Worm (Caenorhabditis elegans) whole organism, L1 larva: ENCODE results near the gene C25A8.1.

Experiments
- F16B12.6 ChIP-seq: fragments of 150-350 bp; optimal IDR thresholded peaks from 2 replicates; lab custom pipeline; 2014; ENCODE audit warnings: missing biosample characterization, missing genetic modification characterization
- Y116A8C.19 ChIP-seq: sonication (generic microtip); optimal IDR thresholded peaks from 2 replicates; lab custom pipeline; 2016; ENCODE audit warnings: missing compliant biosample characterization, missing genetic modification characterization, borderline replicate concordance
- aha-1 ChIP-seq: fragments of 150-350 bp; optimal IDR thresholded peaks from 2 replicates; lab custom pipeline; 2014; ENCODE audit warnings: missing biosample characterization, missing genetic modification characterization
- alr-1 ChIP-seq: fragments of 200-800 bp; sonication (Bioruptor generic); optimal IDR thresholded peaks from 2 replicates; lab custom pipeline; 2018; ENCODE audit warnings: borderline replicate concordance, mild to moderate bottlenecking, missing genetic modification characterization, missing compliant biosample characterization
- ama-1 ChIP-seq: fragments of 150-350 bp; optimal IDR thresholded peaks from 2 replicates; lab custom pipeline; 2014
- blmp-1 ChIP-seq: fragments of 150-350 bp; optimal IDR thresholded peaks from 2 replicates; lab custom pipeline; 2014; ENCODE audit warnings: missing biosample characterization, missing genetic modification characterization
- ceh-82 ChIP-seq, 3 experiments: fragments of 150-350 bp in 1 of 3; sonication (generic microtip) in 2 of 3; optimal IDR thresholded peaks; 2 replicates each; lab custom pipeline; 2014 to 2017; ENCODE audit warnings: missing biosample characterization in 3 of 3, missing genetic modification characterization in 3 of 3
- ceh-88 ChIP-seq: fragments of 200-800 bp; sonication (Bioruptor generic); IDR thresholded peaks from 2 replicates; pipeline ENCODE4 v1.3.6; 2022; ENCODE audit warnings: missing genetic modification characterization, missing compliant biosample characterization
- ces-1 ChIP-seq: fragments of 150-350 bp; optimal IDR thresholded peaks from 2 replicates; lab custom pipeline; 2014; ENCODE audit warnings: missing biosample characterization, missing genetic modification reagents, missing genetic modification characterization
- dpl-1 ChIP-seq, 3 experiments: fragments of 150-350 bp in 2 of 3; sonication (generic microtip) in 1 of 3; optimal IDR thresholded peaks; 2 replicates each; lab custom pipeline; 2014 to 2017; ENCODE audit warnings: missing biosample characterization in 3 of 3, missing genetic modification characterization in 3 of 3, missing genetic modification reagents in 3 of 3
- efl-3 ChIP-seq: fragments of 200-800 bp; sonication (Bioruptor generic); optimal IDR thresholded peaks from 2 replicates; lab custom pipeline; 2018; ENCODE audit warnings: mild to moderate bottlenecking, missing genetic modification characterization, missing compliant biosample characterization
- egl-13 ChIP-seq: sonication (generic microtip); optimal IDR thresholded peaks from 2 replicates; lab custom pipeline; 2016; ENCODE audit warnings: missing genotype, missing genetic modification reagents, missing genetic modification characterization, missing compliant biosample characterization
- egl-27 ChIP-seq, 2 experiments: fragments of 150-350 bp in 1 of 2; sonication (generic microtip); optimal IDR thresholded peaks; 3 replicates each; lab custom pipeline; 2017 to 2018; ENCODE audit warnings: missing biosample characterization in 2 of 2, missing genetic modification characterization in 2 of 2, missing genetic modification reagents in 2 of 2
- elt-3 ChIP-seq, 6 experiments: fragments of 150-350 bp in 1 of 6; sonication (generic microtip); optimal IDR thresholded peaks; 2 replicates each; lab custom pipeline; 2017 to 2018; ENCODE audit warnings: missing biosample characterization in 6 of 6, missing genetic modification characterization in 6 of 6, inconsistent platforms in 1 of 6
- fkh-10 ChIP-seq: sonication (generic microtip); optimal IDR thresholded peaks from 2 replicates; lab custom pipeline; 2017; ENCODE audit warnings: missing biosample characterization, missing genetic modification reagents, missing genetic modification characterization
- fkh-8 ChIP-seq: sonication (generic microtip); optimal IDR thresholded peaks from 2 replicates; lab custom pipeline; 2016; ENCODE audit warnings: mild to moderate bottlenecking, missing genetic modification characterization, missing compliant biosample characterization
- fos-1 ChIP-seq: fragments of 150-350 bp; optimal IDR thresholded peaks from 2 replicates; lab custom pipeline; 2014; ENCODE audit warnings: missing biosample characterization, missing genetic modification characterization
- hlh-4 ChIP-seq: sonication (generic microtip); optimal IDR thresholded peaks from 2 replicates; lab custom pipeline; 2016; ENCODE audit warnings: mild to moderate bottlenecking, missing genetic modification characterization, missing compliant biosample characterization
- hpl-2 ChIP-seq: fragments of 150-350 bp; optimal IDR thresholded peaks from 2 replicates; lab custom pipeline; 2014; ENCODE audit warnings: missing biosample characterization, missing genetic modification reagents, missing genetic modification characterization
- irx-1 ChIP-seq: sonication (generic microtip); optimal IDR thresholded peaks from 2 replicates; lab custom pipeline; 2016; ENCODE audit warnings: missing genetic modification characterization, missing compliant biosample characterization
- isw-1 ChIP-seq: fragments of 200-800 bp; sonication (Bioruptor generic); IDR thresholded peaks from 2 replicates; pipeline ENCODE4 v1.3.6; 2022; ENCODE audit warnings: missing genetic modification characterization, missing compliant biosample characterization
- lin-15B ChIP-seq: fragments of 150-350 bp; sonication (generic microtip); optimal IDR thresholded peaks from 3 replicates; lab custom pipeline; 2014; ENCODE audit warnings: missing biosample characterization, missing genetic modification characterization
- lin-35 ChIP-seq, 2 experiments: fragments of 150-350 bp; optimal IDR thresholded peaks; 2 replicates each; lab custom pipeline; 2014; ENCODE audit warnings: missing biosample characterization in 2 of 2, missing genetic modification characterization in 2 of 2, missing genetic modification reagents in 2 of 2
- lir-3 ChIP-seq: sonication (generic microtip); optimal IDR thresholded peaks from 2 replicates; lab custom pipeline; 2016; ENCODE audit warnings: mild to moderate bottlenecking, missing genetic modification characterization, moderate library complexity, missing compliant biosample characterization; ENCODE audit not compliant: poor library complexity
- lsy-2 ChIP-seq, 2 experiments: fragments of 150-350 bp; optimal IDR thresholded peaks; 2 replicates each; lab custom pipeline; 2014; ENCODE audit warnings: missing biosample characterization in 2 of 2, missing genetic modification characterization in 2 of 2
- mef-2 ChIP-seq: fragments of 150-350 bp; optimal IDR thresholded peaks from 2 replicates; lab custom pipeline; 2014; ENCODE audit warnings: missing biosample characterization, missing genetic modification characterization
- mep-1 ChIP-seq: fragments of 150-350 bp; optimal IDR thresholded peaks from 2 replicates; lab custom pipeline; 2014; ENCODE audit warnings: missing biosample characterization, missing genetic modification characterization
- nhr-11 ChIP-seq: fragments of 150-350 bp; optimal IDR thresholded peaks from 2 replicates; lab custom pipeline; 2014; ENCODE audit warnings: missing biosample characterization, missing genetic modification characterization
- nhr-12 ChIP-seq: sonication (generic microtip); optimal IDR thresholded peaks from 2 replicates; lab custom pipeline; 2017; ENCODE audit warnings: missing biosample characterization, missing genetic modification characterization
- nhr-19 ChIP-seq: fragments of 200-800 bp; sonication (Bioruptor generic); conservative IDR thresholded peaks from 2 replicates; pipeline ENCODE4 v1.3.6; 2022; ENCODE audit warnings: missing genetic modification characterization, missing compliant biosample characterization
- nhr-20 ChIP-seq: sonication (generic microtip); optimal IDR thresholded peaks from 2 replicates; lab custom pipeline; 2016; ENCODE audit warnings: mild to moderate bottlenecking, missing genetic modification characterization, missing compliant biosample characterization
- nhr-47 ChIP-seq: sonication (generic microtip); optimal IDR thresholded peaks from 2 replicates; lab custom pipeline; 2016; ENCODE audit warnings: mild to moderate bottlenecking, missing genetic modification characterization, moderate library complexity, missing compliant biosample characterization
- nhr-77 ChIP-seq: fragments of 150-350 bp; optimal IDR thresholded peaks from 2 replicates; lab custom pipeline; 2014; ENCODE audit warnings: missing biosample characterization, missing genetic modification characterization
- nhr-84 ChIP-seq: sonication (generic microtip); optimal IDR thresholded peaks from 2 replicates; lab custom pipeline; 2017; ENCODE audit warnings: missing biosample characterization, missing genetic modification characterization
- nhr-90 ChIP-seq: sonication (generic microtip); optimal IDR thresholded peaks from 2 replicates; lab custom pipeline; 2016; ENCODE audit warnings: mild to moderate bottlenecking, missing genetic modification characterization, missing compliant biosample characterization; ENCODE audit not compliant: poor library complexity
- pag-3 ChIP-seq: sonication (generic microtip); optimal IDR thresholded peaks from 2 replicates; lab custom pipeline; 2017; ENCODE audit warnings: missing genetic modification characterization, mild to moderate bottlenecking, missing compliant biosample characterization, antibody characterized with exemption, borderline replicate concordance; ENCODE audit not compliant: insufficient read depth
- pqm-1 ChIP-seq: sonication (generic microtip); optimal IDR thresholded peaks from 3 replicates; lab custom pipeline; 2017; ENCODE audit warnings: missing biosample characterization, missing genetic modification characterization
- rnt-1 ChIP-seq: sonication (generic microtip); optimal IDR thresholded peaks from 2 replicates; lab custom pipeline; 2016; ENCODE audit warnings: mild to moderate bottlenecking, missing genetic modification characterization, moderate library complexity, missing compliant biosample characterization
- skn-1 ChIP-seq: fragments of 150-350 bp; optimal IDR thresholded peaks from 2 replicates; lab custom pipeline; 2014; ENCODE audit warnings: missing biosample characterization, missing genetic modification characterization
- snpc-4 ChIP-seq: fragments of 150-350 bp; optimal IDR thresholded peaks from 2 replicates; lab custom pipeline; 2014; ENCODE audit warnings: missing biosample characterization, missing genetic modification characterization
- snu-23 ChIP-seq: sonication (generic microtip); optimal IDR thresholded peaks from 2 replicates; lab custom pipeline; 2016; ENCODE audit warnings: missing genetic modification characterization, missing compliant biosample characterization
- sox-4 ChIP-seq: sonication (generic microtip); optimal IDR thresholded peaks from 2 replicates; lab custom pipeline; 2016; ENCODE audit warnings: missing genetic modification characterization, missing compliant biosample characterization
- sptf-1 ChIP-seq: fragments of 150-350 bp; optimal IDR thresholded peaks from 2 replicates; lab custom pipeline; 2014; ENCODE audit warnings: missing biosample characterization, missing genetic modification characterization
- sup-37 ChIP-seq: fragments of 200-800 bp; sonication (Bioruptor generic); optimal IDR thresholded peaks from 2 replicates; lab custom pipeline; 2018; ENCODE audit warnings: mild to moderate bottlenecking, missing genetic modification characterization, missing compliant biosample characterization
- swsn-7 ChIP-seq: sonication (generic microtip); optimal IDR thresholded peaks from 2 replicates; lab custom pipeline; 2016; ENCODE audit warnings: missing genetic modification characterization, missing compliant biosample characterization
- tlp-1 ChIP-seq: fragments of 150-350 bp; optimal IDR thresholded peaks from 2 replicates; lab custom pipeline; 2014; ENCODE audit warnings: missing biosample characterization, missing genetic modification characterization
- unc-62 ChIP-seq: fragments of 150-350 bp; optimal IDR thresholded peaks from 2 replicates; lab custom pipeline; 2014; ENCODE audit warnings: missing biosample characterization, missing genetic modification reagents, missing genetic modification characterization
- unc-86 ChIP-seq: sonication (generic microtip); optimal IDR thresholded peaks from 2 replicates; lab custom pipeline; 2016; ENCODE audit warnings: missing genetic modification characterization, missing compliant biosample characterization
- xbp-1 ChIP-seq: sonication (generic microtip); optimal IDR thresholded peaks from 2 replicates; lab custom pipeline; 2016; ENCODE audit warnings: missing genetic modification characterization, missing compliant biosample characterization
- zag-1 ChIP-seq: fragments of 150-350 bp; optimal IDR thresholded peaks from 2 replicates; lab custom pipeline; 2014; ENCODE audit warnings: missing biosample characterization, missing genetic modification characterization
- zip-4 ChIP-seq: fragments of 200-800 bp; sonication (Bioruptor generic); optimal IDR thresholded peaks from 2 replicates; lab custom pipeline; 2018; ENCODE audit warnings: mild to moderate bottlenecking, missing genetic modification characterization, moderate library complexity, missing compliant biosample characterization
- ztf-11 ChIP-seq, 2 experiments: sonication (generic microtip); optimal IDR thresholded peaks; 2 replicates each; lab custom pipeline; 2016 to 2017; ENCODE audit warnings: missing genetic modification characterization in 2 of 2, missing biosample characterization in 1 of 2, missing compliant biosample characterization in 1 of 2
- ztf-4 ChIP-seq: fragments of 150-350 bp; optimal IDR thresholded peaks from 2 replicates; lab custom pipeline; 2014; ENCODE audit warnings: missing biosample characterization, missing genetic modification characterization

The C25A8.1 gene

ce11 chrIV:7049672-7050206 is 38.8 kb downstream of the C25A8.1 start, which contains the start of gene nhr-105 (continued):
- no peak for TF ChIP-seq ceh-88 (GFP tag; lab: Robert Waterston, UW)
- no peak for TF ChIP-seq mef-2 (tag; lab: Kevin White, UChicago)
- no peak for TF ChIP-seq hlh-4 (tag; lab: Kevin White, UChicago)
- TF ChIP-seq zip-4 (GFP tag; lab: Kevin White, UChicago) = no peak
- TF ChIP-seq unc-86 (tag; lab: Kevin White, UChicago) = no peak
- TF ChIP-seq ztf-11 (tag; optimal IDR thresholded peaks at IDR 0.05; lab: Kevin White, UChicago) = no peak
- no peak for TF ChIP-seq irx-1 (tag; lab: Kevin White, UChicago)
- TF ChIP-seq xbp-1 (tag; lab: Kevin White, UChicago) = peak; percentile 9
- peak in 2 of 3 experiments; percentile 18 to 21 for TF ChIP-seq dpl-1 (GFP tag; optimal IDR thresholded peaks at IDR 0.05; lab: Kevin White, UChicago)
- TF ChIP-seq lir-3 (tag; lab: Kevin White, UChicago) = peak; percentile 34
- TF ChIP-seq ceh-82 (tag; optimal IDR thresholded peaks at IDR 0.05; lab: Kevin White, UChicago) = peak in 1 of 3 experiments; percentile 11
- peak; percentile 73 for TF ChIP-seq nhr-47 (tag; lab: Kevin White, UChicago)
- peak; percentile 38 to 61 for TF ChIP-seq lsy-2 (tag; optimal IDR thresholded peaks at IDR 0.05; lab: Kevin White, UChicago)
- no peak for TF ChIP-seq zag-1 (tag; lab: Kevin White, UChicago)
- peak; percentile 83 for TF ChIP-seq fkh-8 (tag; lab: Kevin White, UChicago)
- TF ChIP-seq egl-13 (tag; lab: Kevin White, UChicago) = no peak
- no peak for TF ChIP-seq snpc-4 (tag; lab: Kevin White, UChicago)
- TF ChIP-seq elt-3 (tag; optimal IDR thresholded peaks at IDR 0.05; lab: Kevin White, UChicago) = peak in 4 of 6 experiments; percentile 23 to 71 (median 65)
- TF ChIP-seq nhr-90 = peak; percentile 71
- TF ChIP-seq rnt-1 (tag; lab: Kevin White, UChicago) = no peak
- TF ChIP-seq tlp-1 (tag; lab: Kevin White, UChicago) = no peak
- peak; percentile 88 for TF ChIP-seq nhr-20 (tag; lab: Kevin White, UChicago)
- no peak for TF ChIP-seq ama-1 (lab: Kevin White, UChicago)
- peak; percentile 82 for TF ChIP-seq fos-1 (tag; lab: Kevin White, UChicago)
- TF ChIP-seq Y116A8C.19 (tag; lab: Kevin White, UChicago) = no peak
- no peak for TF ChIP-seq nhr-11 (tag; lab: Kevin White, UChicago)
- peak; percentile 22 for TF ChIP-seq hpl-2
- no peak for TF ChIP-seq egl-27 (tag; optimal IDR thresholded peaks at IDR 0.05; lab: Kevin White, UChicago)
- TF ChIP-seq fkh-10 (GFP tag; lab: Kevin White, UChicago) = no peak
- TF ChIP-seq sup-37 (GFP tag; lab: Kevin White, UChicago) = peak; percentile 36
- peak; percentile 86 for TF ChIP-seq nhr-19 (GFP tag; lab: Robert Waterston, UW)
- no peak for TF ChIP-seq alr-1
- TF ChIP-seq pqm-1 = no peak
- TF ChIP-seq ces-1 (GFP tag; lab: Kevin White, UChicago) = no peak
- TF ChIP-seq swsn-7 (tag; lab: Kevin White, UChicago) = peak; percentile 42
- no peak for TF ChIP-seq efl-3 (GFP tag; lab: Kevin White, UChicago)
- no peak for TF ChIP-seq unc-62 (GFP tag; lab: Kevin White, UChicago)
- TF ChIP-seq ztf-4 (tag; lab: Kevin White, UChicago) = peak; percentile 45
- peak in 1 of 2 experiments; percentile 76 for TF ChIP-seq lin-35 (GFP tag; optimal IDR thresholded peaks at IDR 0.05; lab: Kevin White, UChicago)
- peak; percentile 79 for TF ChIP-seq snu-23 (GFP tag; lab: Kevin White, UChicago)
- peak; percentile 25 for TF ChIP-seq skn-1 (tag; lab: Kevin White, UChicago)
- no peak for TF ChIP-seq nhr-77
- TF ChIP-seq pag-3 (tag; lab: Kevin White, UChicago) = no peak
- TF ChIP-seq lin-15B (tag; lab: Kevin White, UChicago) = no peak
- TF ChIP-seq nhr-84 = no peak
- peak; percentile 44 for TF ChIP-seq mep-1 (tag; lab: Kevin White, UChicago)
- TF ChIP-seq isw-1 (GFP tag; lab: Robert Waterston, UW) = no peak
- no peak for TF ChIP-seq sox-4
- peak; percentile 42 for TF ChIP-seq blmp-1 (tag; lab: Kevin White, UChicago)
- TF ChIP-seq F16B12.6 (tag; lab: Kevin White, UChicago) = no peak
- no peak for TF ChIP-seq aha-1 (tag; lab: Kevin White, UChicago)
- no peak for TF ChIP-seq sptf-1
- no peak for TF ChIP-seq nhr-12 (tag; lab: Kevin White, UChicago)
